Worm (Caenorhabditis elegans): ENCODE data around the gene cyd-1.
A peak's percentile ranks its signal among the peaks of the same experiment; 100 is the strongest.

The cyd-1 gene

DNA sequence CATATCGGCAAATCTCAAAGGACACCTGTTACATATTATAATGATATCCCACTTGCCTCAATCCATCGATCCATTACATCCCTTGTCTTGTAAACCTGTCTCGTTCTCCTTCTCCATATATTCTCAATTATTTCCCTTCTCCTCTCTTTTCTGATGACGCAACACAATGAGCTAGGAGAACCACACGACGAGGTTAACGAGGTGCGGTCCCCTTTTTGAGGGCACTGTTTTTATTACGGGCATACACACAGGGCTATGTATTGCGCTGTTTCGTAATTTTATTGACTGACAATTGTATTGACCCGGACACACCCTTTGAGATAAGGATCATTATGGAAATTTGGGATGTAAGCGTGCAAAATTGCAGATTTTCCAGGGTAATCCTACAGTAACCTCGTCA lies 1.7 kb upstream of the cyd-1 start:
- no peak for TF ChIP-seq ztf-28 (GFP tag; IDR thresholded peaks at IDR 0.05)
- no peak for TF ChIP-seq nfya-1 (tag; optimal IDR thresholded peaks at IDR 0.05; ENCODE audit: borderline replicate concordance, insufficient read depth)
- TF ChIP-seq F39B2.1 (GFP tag; IDR thresholded peaks at IDR 0.05) = no peak
- no peak for TF ChIP-seq let-607 (tag; optimal IDR thresholded peaks at IDR 0.05)
- no peak for TF ChIP-seq ceh-91 (GFP tag; IDR thresholded peaks at IDR 0.05)
- TF ChIP-seq lsl-1 (GFP tag; optimal IDR thresholded peaks at IDR 0.05) = no peak
- TF ChIP-seq tbp1 (GFP tag; optimal IDR thresholded peaks at IDR 0.05) = no peak
- no peak for TF ChIP-seq xnd-1 (tag; optimal IDR thresholded peaks at IDR 0.05)
- TF ChIP-seq Y95B8A.8 (GFP tag; IDR thresholded peaks at IDR 0.05) = no peak
- TF ChIP-seq hsf-1 (GFP tag; IDR thresholded peaks at IDR 0.05) = no peak
- TF ChIP-seq K12H6.12 (tag; optimal IDR thresholded peaks at IDR 0.05) = no peak
- no peak for TF ChIP-seq rcor-1 (GFP tag; IDR thresholded peaks at IDR 0.05)
- TF ChIP-seq pha-4 (tag; optimal IDR thresholded peaks at IDR 0.05) = no peak
- no peak for TF ChIP-seq lsy-27 (tag; optimal IDR thresholded peaks at IDR 0.05; ENCODE audit: borderline replicate concordance, insufficient read depth)
- TF ChIP-seq dpl-1 (GFP tag; optimal IDR thresholded peaks at IDR 0.05) = no peak
- no peak for TF ChIP-seq nfya-2 (GFP tag; IDR thresholded peaks at IDR 0.05)
- no peak for TF ChIP-seq ztf-3 (GFP tag; optimal IDR thresholded peaks at IDR 0.05)
- no peak for TF ChIP-seq Y67H2A.10 (GFP tag; conservative IDR thresholded peaks at IDR 0.05)
- no peak for TF ChIP-seq egl-18 (GFP tag; IDR thresholded peaks at IDR 0.05)

ce11 chrII:12981980-12982575 lies 1.7 kb downstream of the cyd-1 start:
- TF ChIP-seq nhr-80 (tag; optimal IDR thresholded peaks at IDR 0.05) (peak; percentile 26), unc-62 (GFP tag; optimal IDR thresholded peaks at IDR 0.05) (peak; percentile 80), fkh-3 (tag; optimal IDR thresholded peaks at IDR 0.05) (no peak)

ce11 chrII:12982830-12983229 lies 2.4 kb downstream of the cyd-1 start:
- TF ChIP-seq egl-18 (GFP tag; IDR thresholded peaks at IDR 0.05) (no peak), hrde-1 (tag; optimal IDR thresholded peaks at IDR 0.05; ENCODE audit: borderline replicate concordance) (no peak), die-1 (tag; optimal IDR thresholded peaks at IDR 0.05) (no peak), hmg-20 (GFP tag; IDR thresholded peaks at IDR 0.05) (no peak), attf-3 (GFP tag; conservative IDR thresholded peaks at IDR 0.05) (no peak), ekl-4 (GFP tag; IDR thresholded peaks at IDR 0.05) (no peak), B0019.2 (GFP tag; conservative IDR thresholded peaks at IDR 0.05) (no peak)

- TF ChIP-seq mes-4 (tag; optimal IDR thresholded peaks at IDR 0.05) (no peak), D2030.7 (GFP tag; IDR thresholded peaks at IDR 0.05) (no peak), F52B5.7 (tag; optimal IDR thresholded peaks at IDR 0.05) (no peak), nhr-80 (tag; optimal IDR thresholded peaks at IDR 0.05) (no peak), dox-1 (GFP tag; IDR thresholded peaks at IDR 0.05) (no peak), bed-2 (GFP tag; IDR thresholded peaks at IDR 0.05) (no peak), madf-10 (tag; optimal IDR thresholded peaks at IDR 0.05) (no peak), F57C9.4 (tag; optimal IDR thresholded peaks at IDR 0.05) (no peak), zim-3 (tag; optimal IDR thresholded peaks at IDR 0.05) (no peak), let-607 (tag; optimal IDR thresholded peaks at IDR 0.05) (no peak), rcor-1 (GFP tag; IDR thresholded peaks at IDR 0.05) (no peak), lsl-1 (GFP tag; optimal IDR thresholded peaks at IDR 0.05) (no peak), attf-6 (GFP tag; IDR thresholded peaks at IDR 0.05) (no peak), K11D2.4 (GFP tag; IDR thresholded peaks at IDR 0.05) (no peak), ZK185.1 (tag; optimal IDR thresholded peaks at IDR 0.05; ENCODE audit: poor library complexity, severe bottlenecking) (no peak)
Observed at ce11 chrII:12984709-12985108, 4.3 kb downstream of the cyd-1 start.

Data from whole organism, young adult.